Comparison of ENCODE assay signal across 1 fruit fly cellular context in genomic region chr3L:1746338-1747199, dm6.
A peak's percentile ranks its signal among the peaks of the same experiment; 100 is the strongest.
TF ChIP-seq lines count a peak whose summit lies in the region.

CG13921 (plus strand) TSS chr3L:1746907.

TF ChIP-seq in whole organism, embryonic, 481 proteins besides CTCF, POLR2A, EP300 and RAD21 (continued from another document and continues in another):
- TF ChIP-seq H15 (GFP tag; IDR thresholded peaks at IDR 0.05; lab: Robert Waterston, UW) (peak; percentile 99), cato (GFP tag; optimal IDR thresholded peaks at IDR 0.05; lab: Kevin White, UChicago; ENCODE audit: borderline replicate concordance) (peak; percentile 99), CG11456 (GFP tag; IDR thresholded peaks at IDR 0.05; lab: Robert Waterston, UW) (peak; percentile 99), NFAT (GFP tag; IDR thresholded peaks at IDR 0.05; lab: Robert Waterston, UW) (peak; percentile 97), CG6689 (GFP tag; IDR thresholded peaks at IDR 0.05; lab: Robert Waterston, UW) (peak; percentile 99), lbe (GFP tag; optimal IDR thresholded peaks at IDR 0.05; lab: Kevin White, UChicago) (peak; percentile 98), Xbp1 (GFP tag; optimal IDR thresholded peaks at IDR 0.05; lab: Kevin White, UChicago) (peak; percentile 99), bigmax (GFP tag; optimal IDR thresholded peaks at IDR 0.05; lab: Kevin White, UChicago) (peak; percentile 63), CG30431 (GFP tag; optimal IDR thresholded peaks at IDR 0.05; lab: Kevin White, UChicago) (peak; percentile 99), CG1024 (GFP tag; IDR thresholded peaks at IDR 0.05; lab: Robert Waterston, UW) (peak; percentile 98), klu (GFP tag; IDR thresholded peaks at IDR 0.05; lab: Robert Waterston, UW) (peak; percentile 99), Hr51 (GFP tag; optimal IDR thresholded peaks at IDR 0.05; lab: Kevin White, UChicago) (peak; percentile 97 to 99), CG12942 (GFP tag; optimal IDR thresholded peaks at IDR 0.05; lab: Kevin White, UChicago) (peak; percentile 98), NK7.1 (GFP tag; optimal IDR thresholded peaks at IDR 0.05; lab: Kevin White, UChicago) (peak; percentile 99), BEAF-32 (GFP tag; optimal IDR thresholded peaks at IDR 0.05; lab: Kevin White, UChicago) (peak; percentile 28), CrebB (tag; optimal IDR thresholded peaks at IDR 0.05; lab: Kevin White, UChicago) (peak; percentile 97), Xrp1 (GFP tag; IDR thresholded peaks at IDR 0.05; lab: Robert Waterston, UW) (peak; percentile 100), CG14965 (GFP tag; optimal IDR thresholded peaks at IDR 0.05; lab: Kevin White, UChicago; ENCODE audit: borderline replicate concordance) (peak; percentile 93), row (GFP tag; IDR thresholded peaks at IDR 0.05; lab: Robert Waterston, UW) (peak; percentile 99), caup (GFP tag; optimal IDR thresholded peaks at IDR 0.05; lab: Kevin White, UChicago; ENCODE audit: severe bottlenecking) (peak; percentile 98), gem (tag; optimal IDR thresholded peaks at IDR 0.05; lab: Kevin White, UChicago) (peak; percentile 100), Myb (GFP tag; optimal IDR thresholded peaks at IDR 0.05; lab: Kevin White, UChicago) (peak; percentile 93), CG32772 (GFP tag; IDR thresholded peaks at IDR 0.05; lab: Robert Waterston, UW) (peak; percentile 99), vfl (GFP tag; optimal IDR thresholded peaks at IDR 0.05; lab: Kevin White, UChicago) (peak; percentile 98), CG17328 (GFP tag; IDR thresholded peaks at IDR 0.05; lab: Robert Waterston, UW) (peak; percentile 99), dan (GFP tag; IDR thresholded peaks at IDR 0.05; lab: Robert Waterston, UW) (peak; percentile 99), CG18619 (GFP tag; optimal IDR thresholded peaks at IDR 0.05; lab: Kevin White, UChicago) (peak; percentile 98), Spps (tag; optimal IDR thresholded peaks at IDR 0.05; lab: Kevin White, UChicago) (peak; percentile 99), Hr39 (optimal IDR thresholded peaks at IDR 0.05; lab: Kevin White, UChicago) (no peak), CG6654 (GFP tag; optimal IDR thresholded peaks at IDR 0.05; lab: Kevin White, UChicago) (peak; percentile 92), bsh (GFP tag; optimal IDR thresholded peaks at IDR 0.05; lab: Kevin White, UChicago) (peak; percentile 98 to 99), CG11696 (GFP tag; IDR thresholded peaks at IDR 0.05; lab: Robert Waterston, UW) (peak; percentile 96), CG16779 (GFP tag; IDR thresholded peaks at IDR 0.05; lab: Robert Waterston, UW) (peak; percentile 97), insv (GFP tag; optimal IDR thresholded peaks at IDR 0.05; lab: Kevin White, UChicago) (peak; percentile 69 to 76), otp (GFP tag; IDR thresholded peaks at IDR 0.05; lab: Robert Waterston, UW) (peak; percentile 100), oc (tag; optimal IDR thresholded peaks at IDR 0.05; lab: Kevin White, UChicago) (peak; percentile 99), tgo (GFP tag; IDR thresholded peaks at IDR 0.05; lab: Robert Waterston, UW) (peak; percentile 99), H2.0 (GFP tag; IDR thresholded peaks at IDR 0.05; lab: Robert Waterston, UW) (peak; percentile 99), Oli (tag; optimal IDR thresholded peaks at IDR 0.05; lab: Kevin White, UChicago) (peak; percentile 99), Atf-2 (GFP tag; optimal IDR thresholded peaks at IDR 0.05; lab: Kevin White, UChicago) (peak; percentile 98), peb (GFP tag; IDR thresholded peaks at IDR 0.05; lab: Robert Waterston, UW) (peak; percentile 99), bcd (GFP tag; optimal IDR thresholded peaks at IDR 0.05; lab: Kevin White, UChicago) (peak; percentile 99), trh (GFP tag; optimal IDR thresholded peaks at IDR 0.05; lab: Kevin White, UChicago) (peak; percentile 97), CG12104 (GFP tag; optimal IDR thresholded peaks at IDR 0.05; lab: Kevin White, UChicago) (peak; percentile 99), amos (GFP tag; IDR thresholded peaks at IDR 0.05; lab: Robert Waterston, UW; ENCODE audit: partially characterized antibody) (no peak), dati (GFP tag; IDR thresholded peaks at IDR 0.05; lab: Robert Waterston, UW) (peak; percentile 98), CG13775 (GFP tag; optimal IDR thresholded peaks at IDR 0.05; lab: Kevin White, UChicago) (peak; percentile 99), her (GFP tag; optimal IDR thresholded peaks at IDR 0.05; lab: Kevin White, UChicago) (peak; percentile 97), CG17385 (GFP tag; optimal IDR thresholded peaks at IDR 0.05; lab: Kevin White, UChicago) (peak; percentile 94), crol (GFP tag; IDR thresholded peaks at IDR 0.05; lab: Robert Waterston, UW) (peak; percentile 77), sc (optimal IDR thresholded peaks at IDR 0.05; lab: Kevin White, UChicago) (no peak), sc (GFP tag; optimal IDR thresholded peaks at IDR 0.05; lab: Kevin White, UChicago) (peak; percentile 98), CG8924 (tag; optimal IDR thresholded peaks at IDR 0.05; lab: Kevin White, UChicago) (peak; percentile 99), CG13287 (GFP tag; IDR thresholded peaks at IDR 0.05; lab: Robert Waterston, UW; ENCODE audit: partially characterized antibody) (no peak), CG14014 (GFP tag; IDR thresholded peaks at IDR 0.05; lab: Robert Waterston, UW) (peak; percentile 99), Nf-YA (GFP tag; IDR thresholded peaks at IDR 0.05; lab: Robert Waterston, UW) (peak; percentile 98), CG3281 (GFP tag; optimal IDR thresholded peaks at IDR 0.05; lab: Kevin White, UChicago) (peak; percentile 97), odd (GFP tag; optimal IDR thresholded peaks at IDR 0.05; lab: Kevin White, UChicago) (peak; percentile 97), PHDP (tag; optimal IDR thresholded peaks at IDR 0.05; lab: Kevin White, UChicago) (peak; percentile 98), CG12659 (GFP tag; optimal IDR thresholded peaks at IDR 0.05; lab: Kevin White, UChicago) (peak; percentile 98), ac (GFP tag; optimal IDR thresholded peaks at IDR 0.05; lab: Kevin White, UChicago) (peak; percentile 95), az2 (GFP tag; optimal IDR thresholded peaks at IDR 0.05; lab: Kevin White, UChicago) (peak; percentile 99), CG6254 (GFP tag; optimal IDR thresholded peaks at IDR 0.05; lab: Kevin White, UChicago) (peak; percentile 97), TFAM (GFP tag; optimal IDR thresholded peaks at IDR 0.05; lab: Kevin White, UChicago) (peak; percentile 97), MESR4 (GFP tag; optimal IDR thresholded peaks at IDR 0.05; lab: Kevin White, UChicago) (peak; percentile 77), HLH3B (GFP tag; IDR thresholded peaks at IDR 0.05; lab: Robert Waterston, UW) (peak; percentile 99), CG1602 (GFP tag; optimal IDR thresholded peaks at IDR 0.05; lab: Kevin White, UChicago) (peak; percentile 99), maf-S (GFP tag; optimal IDR thresholded peaks at IDR 0.05; lab: Kevin White, UChicago) (peak; percentile 99), nerfin-1 (tag; optimal IDR thresholded peaks at IDR 0.05; lab: Kevin White, UChicago) (peak; percentile 98), tio (GFP tag; optimal IDR thresholded peaks at IDR 0.05; lab: Kevin White, UChicago) (peak; percentile 98), ewg (GFP tag; optimal IDR thresholded peaks at IDR 0.05; lab: Kevin White, UChicago) (peak; percentile 96), Hmx (GFP tag; optimal IDR thresholded peaks at IDR 0.05; lab: Kevin White, UChicago) (peak; percentile 95), Ravus (GFP tag; IDR thresholded peaks at IDR 0.05; lab: Robert Waterston, UW) (peak; percentile 96), CG7786 (GFP tag; optimal IDR thresholded peaks at IDR 0.05; lab: Kevin White, UChicago) (peak; percentile 98), CG31441 (GFP tag; IDR thresholded peaks at IDR 0.05; lab: Robert Waterston, UW) (peak; percentile 96), Lpt (GFP tag; optimal IDR thresholded peaks at IDR 0.05; lab: Kevin White, UChicago) (no peak), ranshi (GFP tag; IDR thresholded peaks at IDR 0.05; lab: Robert Waterston, UW) (peak; percentile 99), Sry-δ (GFP tag; optimal IDR thresholded peaks at IDR 0.05; lab: Kevin White, UChicago) (peak; percentile 85), Scr (GFP tag; IDR thresholded peaks at IDR 0.05; lab: Robert Waterston, UW; ENCODE audit: partially characterized antibody) (no peak), Mrtf (GFP tag; IDR thresholded peaks at IDR 0.05; lab: Robert Waterston, UW) (peak; percentile 98), CG5953 (GFP tag; IDR thresholded peaks at IDR 0.05; lab: Robert Waterston, UW) (peak; percentile 99), CG10431 (GFP tag; optimal IDR thresholded peaks at IDR 0.05; lab: Kevin White, UChicago) (peak; percentile 94), CG6813 (GFP tag; optimal IDR thresholded peaks at IDR 0.05; lab: Kevin White, UChicago) (peak; percentile 99), Gsc (GFP tag; IDR thresholded peaks at IDR 0.05; lab: Robert Waterston, UW) (peak; percentile 89), CG16815 (GFP tag; optimal IDR thresholded peaks at IDR 0.05; lab: Kevin White, UChicago) (peak; percentile 100), scrt (GFP tag; optimal IDR thresholded peaks at IDR 0.05; lab: Kevin White, UChicago) (peak; percentile 96), mam (GFP tag; optimal IDR thresholded peaks at IDR 0.05; lab: Kevin White, UChicago) (peak; percentile 99), Dfd (GFP tag; optimal IDR thresholded peaks at IDR 0.05; lab: Kevin White, UChicago) (no peak), CG2712 (tag; optimal IDR thresholded peaks at IDR 0.05; lab: Kevin White, UChicago) (peak; percentile 100), CG2120 (GFP tag; optimal IDR thresholded peaks at IDR 0.05; lab: Kevin White, UChicago) (peak; percentile 98), CG7928 (GFP tag; optimal IDR thresholded peaks at IDR 0.05; lab: Kevin White, UChicago) (peak; percentile 81), CG10959 (GFP tag; IDR thresholded peaks at IDR 0.05; lab: Robert Waterston, UW) (peak; percentile 100), CG15696 (tag; optimal IDR thresholded peaks at IDR 0.05; lab: Kevin White, UChicago) (peak; percentile 100), vnd (GFP tag; IDR thresholded peaks at IDR 0.05; lab: Robert Waterston, UW; ENCODE audit: partially characterized antibody) (no peak), Dad (GFP tag; optimal IDR thresholded peaks at IDR 0.05; lab: Kevin White, UChicago) (peak; percentile 99), CG43689 (GFP tag; IDR thresholded peaks at IDR 0.05; lab: Robert Waterston, UW) (peak; percentile 96), GATAe (GFP tag; conservative IDR thresholded peaks at IDR 0.05; lab: Robert Waterston, UW) (peak; percentile 91), CG10565 (GFP tag; optimal IDR thresholded peaks at IDR 0.05; lab: Kevin White, UChicago) (peak; percentile 99), usp (GFP tag; optimal IDR thresholded peaks at IDR 0.05; lab: Kevin White, UChicago) (no peak), Nf-YC (tag; optimal IDR thresholded peaks at IDR 0.05; lab: Kevin White, UChicago) (peak; percentile 88), CG12769 (tag; optimal IDR thresholded peaks at IDR 0.05; lab: Kevin White, UChicago) (peak; percentile 99), sr (GFP tag; IDR thresholded peaks at IDR 0.05; lab: Robert Waterston, UW) (peak; percentile 95), lab (GFP tag; optimal IDR thresholded peaks at IDR 0.05; lab: Kevin White, UChicago) (peak; percentile 99), Trl (optimal IDR thresholded peaks at IDR 0.05; lab: Kevin White, UChicago) (peak; percentile 32 to 35), Trl (GFP tag; optimal IDR thresholded peaks at IDR 0.05; lab: Kevin White, UChicago) (peak; percentile 100), knrl (GFP tag; IDR thresholded peaks at IDR 0.05; lab: Robert Waterston, UW; ENCODE audit: partially characterized antibody) (peak; percentile 32; the same call in 1 of the 3 replicates), HmgD (GFP tag; optimal IDR thresholded peaks at IDR 0.05; lab: Kevin White, UChicago) (peak; percentile 96), CG1603 (tag; optimal IDR thresholded peaks at IDR 0.05; lab: Kevin White, UChicago) (peak; percentile 99), hb (GFP tag; IDR thresholded peaks at IDR 0.05; lab: Robert Waterston, UW; ENCODE audit: partially characterized antibody) (no peak), ham (GFP tag; IDR thresholded peaks at IDR 0.05; lab: Robert Waterston, UW) (peak; percentile 96), CG14860 (GFP tag; IDR thresholded peaks at IDR 0.05; lab: Robert Waterston, UW; ENCODE audit: partially characterized antibody) (no peak), Optix (GFP tag; IDR thresholded peaks at IDR 0.05; lab: Robert Waterston, UW) (peak; percentile 99), CG42726 (GFP tag; IDR thresholded peaks at IDR 0.05; lab: Robert Waterston, UW; ENCODE audit: partially characterized antibody) (no peak), onecut (GFP tag; IDR thresholded peaks at IDR 0.05; lab: Robert Waterston, UW) (peak; percentile 99), sd (tag; optimal IDR thresholded peaks at IDR 0.05; lab: Kevin White, UChicago) (peak; percentile 91), CG32767 (GFP tag; IDR thresholded peaks at IDR 0.05; lab: Robert Waterston, UW) (peak; percentile 98), Stat92E (GFP tag; optimal IDR thresholded peaks at IDR 0.05; lab: Kevin White, UChicago) (peak in 1 of 3 experiments; percentile 99), sug (tag; optimal IDR thresholded peaks at IDR 0.05; lab: Kevin White, UChicago) (peak; percentile 93), eyg (GFP tag; optimal IDR thresholded peaks at IDR 0.05; lab: Kevin White, UChicago) (peak; percentile 98), B-H2 (GFP tag; optimal IDR thresholded peaks at IDR 0.05; lab: Kevin White, UChicago) (peak; percentile 80), shn (GFP tag; optimal IDR thresholded peaks at IDR 0.05; lab: Kevin White, UChicago) (peak; percentile 98), Fer3 (tag; optimal IDR thresholded peaks at IDR 0.05; lab: Kevin White, UChicago) (peak; percentile 98), bab2 (GFP tag; optimal IDR thresholded peaks at IDR 0.05; lab: Kevin White, UChicago) (peak; percentile 99), ems (GFP tag; optimal IDR thresholded peaks at IDR 0.05; lab: Kevin White, UChicago) (peak; percentile 99), nerfin-2 (GFP tag; IDR thresholded peaks at IDR 0.05; lab: Robert Waterston, UW; ENCODE audit: partially characterized antibody) (no peak), slbo (GFP tag; IDR thresholded peaks at IDR 0.05; lab: Robert Waterston, UW) (peak; percentile 99), pnt (GFP tag; optimal IDR thresholded peaks at IDR 0.05; lab: Kevin White, UChicago) (peak; percentile 100), CG15479 (GFP tag; optimal IDR thresholded peaks at IDR 0.05; lab: Kevin White, UChicago) (peak; percentile 98), wdn (GFP tag; IDR thresholded peaks at IDR 0.05; lab: Robert Waterston, UW) (peak; percentile 98), Hr78 (GFP tag; optimal IDR thresholded peaks at IDR 0.05; lab: Kevin White, UChicago) (peak in 1 of 2 experiments; percentile 92), nmo (GFP tag; optimal IDR thresholded peaks at IDR 0.05; lab: Kevin White, UChicago) (peak; percentile 99)
